Worm (Caenorhabditis elegans) whole organism, early embryonic: Measurements from ENCODE around the gene F56C9.3.

Source experiments
- B0310.2 ChIP-seq: sonication (generic microtip); optimal IDR thresholded peaks from 2 replicates; lab custom pipeline; 2016; ENCODE audit warnings: mild to moderate bottlenecking, missing genetic modification characterization, missing compliant biosample characterization
- F13C5.2 ChIP-seq: sonication (generic microtip); optimal IDR thresholded peaks from 2 replicates; lab custom pipeline; 2017; ENCODE audit warnings: mild to moderate bottlenecking, missing genetic modification characterization, inconsistent platforms, missing compliant biosample characterization
- aly-1 ChIP-seq: sonication (generic microtip); optimal IDR thresholded peaks from 2 replicates; lab custom pipeline; 2016; ENCODE audit warnings: missing genetic modification characterization, missing compliant biosample characterization
- ama-1 ChIP-seq: fragments of 150-350 bp; optimal IDR thresholded peaks from 2 replicates; lab custom pipeline; 2014
- ets-7 ChIP-seq: sonication (generic microtip); optimal IDR thresholded peaks from 2 replicates; lab custom pipeline; 2016; ENCODE audit warnings: missing genotype, missing genetic modification characterization, missing compliant biosample characterization
- flt-1 ChIP-seq: fragments of 200-800 bp; sonication (Bioruptor generic); IDR thresholded peaks from 2 replicates; pipeline ENCODE4 v1.3.6; 2022; ENCODE audit warnings: missing genetic modification characterization, missing compliant biosample characterization
- hmbx-1 ChIP-seq: sonication (generic microtip); optimal IDR thresholded peaks from 2 replicates; lab custom pipeline; 2016; ENCODE audit warnings: mild to moderate bottlenecking, missing genetic modification characterization, missing compliant biosample characterization
- hmg-4 ChIP-seq: fragments of 200-800 bp; sonication (Bioruptor generic); optimal IDR thresholded peaks from 2 replicates; lab custom pipeline; 2018; ENCODE audit warnings: mild to moderate bottlenecking, missing genetic modification characterization, missing compliant biosample characterization
- tbx-37 ChIP-seq: fragments of 200-800 bp; sonication (Bioruptor generic); conservative IDR thresholded peaks from 2 replicates; pipeline ENCODE4 v1.3.6; 2022; ENCODE audit warnings: missing genetic modification reagents, missing genetic modification characterization, missing compliant biosample characterization
- tra-4 ChIP-seq: sonication (generic microtip); optimal IDR thresholded peaks from 2 replicates; lab custom pipeline; 2017; ENCODE audit warnings: missing genetic modification characterization, missing compliant biosample characterization

- no peak for TF ChIP-seq B0310.2
- TF ChIP-seq hmbx-1 (tag; lab: Kevin White, UChicago): no peak
- TF ChIP-seq F13C5.2 (tag; lab: Kevin White, UChicago): no peak
- no peak for TF ChIP-seq ama-1 (lab: Kevin White, UChicago)
- TF ChIP-seq flt-1 (GFP tag; lab: Robert Waterston, UW): no peak
- no peak for TF ChIP-seq aly-1 (tag; lab: Kevin White, UChicago)
- no peak for TF ChIP-seq tbx-37 (GFP tag; lab: Robert Waterston, UW)
- TF ChIP-seq hmg-4 (GFP tag; lab: Kevin White, UChicago): no peak
- TF ChIP-seq ets-7 (tag; lab: Kevin White, UChicago): no peak
- TF ChIP-seq tra-4 (tag; lab: Kevin White, UChicago): no peak
Observed at ce11 chrIII:7308600-7309109, 2.4 kb upstream of the F56C9.3 start, which contains the start of gene acbp-4.
